Worm (Caenorhabditis elegans) whole organism, early embryonic: ENCODE measurements around the gene exc-12.

Experiments
- ets-7 ChIP-seq: sonication (generic microtip); optimal IDR thresholded peaks from 2 replicates; lab custom pipeline; 2016; ENCODE audit warnings: missing genotype, missing genetic modification characterization, missing compliant biosample characterization
- hmg-4 ChIP-seq: fragments of 200-800 bp; sonication (Bioruptor generic); optimal IDR thresholded peaks from 2 replicates; lab custom pipeline; 2018; ENCODE audit warnings: mild to moderate bottlenecking, missing genetic modification characterization, missing compliant biosample characterization
- pes-1 ChIP-seq: fragments of 200-800 bp; sonication (Bioruptor generic); IDR thresholded peaks from 2 replicates; pipeline ENCODE4 v1.3.6; 2022; ENCODE audit warnings: missing genetic modification reagents, missing genetic modification characterization, missing compliant biosample characterization
- sea-1 ChIP-seq: fragments of 200-800 bp; sonication (Bioruptor generic); conservative IDR thresholded peaks from 2 replicates; pipeline ENCODE4 v1.3.6; 2022; ENCODE audit warnings: missing genetic modification characterization, missing compliant biosample characterization
- tbx-37 ChIP-seq: fragments of 200-800 bp; sonication (Bioruptor generic); conservative IDR thresholded peaks from 2 replicates; pipeline ENCODE4 v1.3.6; 2022; ENCODE audit warnings: missing genetic modification reagents, missing genetic modification characterization, missing compliant biosample characterization
- tra-4 ChIP-seq: sonication (generic microtip); optimal IDR thresholded peaks from 2 replicates; lab custom pipeline; 2017; ENCODE audit warnings: missing genetic modification characterization, missing compliant biosample characterization

DNA sequence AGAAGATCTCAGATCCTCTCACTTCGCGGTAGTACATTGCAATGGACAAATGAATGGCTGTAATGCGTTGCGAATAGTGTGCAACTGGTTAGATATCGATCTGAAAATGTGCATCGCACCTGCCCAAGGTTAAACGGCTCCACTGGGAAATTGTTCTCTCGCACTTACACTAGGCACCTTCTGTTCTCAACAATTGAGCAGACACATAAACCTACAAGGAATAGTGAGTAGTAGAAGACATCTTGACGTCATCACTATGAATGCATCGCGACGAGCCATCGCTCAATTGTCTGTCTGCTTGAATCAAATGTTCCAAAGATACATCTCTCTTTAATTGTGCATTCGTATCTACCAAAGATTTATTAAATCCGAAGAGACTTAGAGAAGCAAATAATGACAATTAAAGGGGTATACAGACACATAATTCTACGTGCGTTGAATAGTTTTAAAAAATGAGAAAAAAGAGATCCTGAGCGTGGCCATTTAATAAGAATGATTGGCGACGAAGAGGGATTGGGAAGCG lies 7.2 kb downstream of the exc-12 start, which contains the start of gene T05D4.2:
- TF ChIP-seq pes-1 (GFP tag; lab: Robert Waterston, UW), result no peak
- no peak for TF ChIP-seq tra-4 (tag; lab: Kevin White, UChicago)
- TF ChIP-seq ets-7 (tag; lab: Kevin White, UChicago), result no peak
- TF ChIP-seq sea-1, result no peak
- TF ChIP-seq hmg-4, result no peak
- TF ChIP-seq tbx-37, result no peak
